Fruit fly (Drosophila melanogaster): ENCODE measurements around the gene CG33922.

The CG33922 gene

DNA sequence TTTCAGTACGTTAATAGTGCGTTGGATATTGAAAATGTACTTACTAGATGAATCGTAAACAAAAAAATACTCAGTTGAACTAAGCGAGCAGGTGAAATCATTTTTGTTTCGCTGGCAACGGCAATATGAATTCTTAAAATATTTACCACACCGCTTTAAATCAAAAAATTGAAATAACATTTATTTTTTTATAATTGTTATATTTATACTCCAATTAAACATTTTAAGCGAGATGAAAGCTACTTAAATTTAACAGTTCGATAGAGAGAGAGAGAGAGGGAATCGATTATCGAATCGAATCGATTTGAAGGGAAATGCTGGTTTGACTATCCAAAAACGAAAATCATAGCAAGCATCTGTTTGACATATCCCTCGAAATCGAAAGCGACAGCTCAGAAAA lies at the start of gene CG33922, which contains the start of gene Cdlc2:
Gene CG33922 (minus strand): TSS at position 101 of the 400 bp plus-strand sequence.
Gene Cdlc2 (plus strand): TSS at position 330 of the 400 bp plus-strand sequence.
- no peak for TF ChIP-seq usp (GFP tag; optimal IDR thresholded peaks at IDR 0.05)
- TF ChIP-seq CG8478 (optimal IDR thresholded peaks at IDR 0.05): no peak
- no peak for TF ChIP-seq psq (optimal IDR thresholded peaks at IDR 0.05)
- TF ChIP-seq EcR (GFP tag; optimal IDR thresholded peaks at IDR 0.05): no peak
- no peak for TF ChIP-seq pan (optimal IDR thresholded peaks at IDR 0.05)

DNA sequence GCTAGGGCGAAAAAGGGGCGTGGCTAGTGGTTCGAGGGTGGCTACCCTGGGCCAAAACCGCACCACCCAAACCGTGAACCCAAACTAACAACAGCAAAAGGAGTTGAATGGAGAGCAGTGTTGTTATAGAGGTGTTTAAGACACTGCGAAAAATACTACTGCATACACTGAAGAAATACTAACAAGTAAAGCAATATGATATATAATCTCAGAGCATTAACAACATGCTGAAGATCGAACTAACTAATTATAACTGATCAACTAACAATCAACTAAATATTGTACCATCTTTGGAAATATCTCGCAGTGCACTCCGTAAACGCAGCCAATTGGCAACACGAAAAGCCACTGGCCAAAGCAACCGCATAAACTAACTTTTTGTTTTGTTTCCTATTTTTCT lies 49.6 kb upstream of the CG33922 start:
- no peak for TF ChIP-seq pan (optimal IDR thresholded peaks at IDR 0.05)
- TF ChIP-seq CG8478 (optimal IDR thresholded peaks at IDR 0.05): no peak
- no peak for TF ChIP-seq EcR (GFP tag; optimal IDR thresholded peaks at IDR 0.05)
- TF ChIP-seq psq (optimal IDR thresholded peaks at IDR 0.05): no peak
- TF ChIP-seq Dll (optimal IDR thresholded peaks at IDR 0.05): no peak
- TF ChIP-seq usp (GFP tag; optimal IDR thresholded peaks at IDR 0.05): no peak

DNA sequence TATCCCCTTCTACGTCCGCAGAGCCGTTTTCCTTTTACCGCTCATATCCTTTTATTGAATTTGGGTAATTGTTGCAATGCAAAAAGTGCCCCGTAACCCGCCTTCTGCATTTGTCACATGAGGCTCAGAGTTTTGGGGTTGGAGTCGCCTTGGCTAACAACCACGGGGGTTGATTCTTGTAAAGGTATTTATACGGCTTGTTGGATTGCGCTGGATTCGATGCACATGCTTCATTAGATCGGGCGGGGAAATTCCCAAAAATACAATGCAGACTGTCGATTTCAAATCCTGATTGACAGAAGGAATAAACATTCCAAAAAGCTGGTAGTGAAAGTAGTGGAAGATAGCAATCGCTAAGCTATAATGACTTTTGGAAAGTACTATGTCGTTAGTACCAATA lies 46.3 kb upstream of the CG33922 start:
- TF ChIP-seq CG8478 (optimal IDR thresholded peaks at IDR 0.05) (no peak), Dll (optimal IDR thresholded peaks at IDR 0.05) (no peak), psq (optimal IDR thresholded peaks at IDR 0.05) (no peak), usp (GFP tag; optimal IDR thresholded peaks at IDR 0.05) (no peak), EcR (GFP tag; optimal IDR thresholded peaks at IDR 0.05) (no peak), pan (optimal IDR thresholded peaks at IDR 0.05) (no peak)

DNA sequence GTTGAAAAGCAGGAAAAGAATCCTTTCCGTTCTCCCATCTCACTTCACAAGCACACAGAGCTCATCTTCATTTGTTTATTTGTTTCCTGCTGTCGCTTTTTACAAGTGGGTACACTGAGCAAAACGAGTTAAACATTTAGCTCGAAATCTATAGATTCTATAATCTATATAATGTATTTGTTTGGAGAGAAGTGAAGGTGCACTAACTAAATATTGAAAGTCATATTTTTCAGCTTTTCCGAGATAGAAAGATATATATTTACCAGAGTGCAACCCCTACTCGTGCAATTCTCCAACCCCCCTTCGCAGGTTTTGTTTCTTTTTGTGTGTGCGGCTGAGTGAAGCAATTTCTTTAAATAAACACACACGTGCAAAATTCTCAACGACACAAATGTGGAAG lies 43.8 kb upstream of the CG33922 start:
- TF ChIP-seq usp (GFP tag; optimal IDR thresholded peaks at IDR 0.05) (no peak), EcR (GFP tag; optimal IDR thresholded peaks at IDR 0.05) (no peak), pan (optimal IDR thresholded peaks at IDR 0.05) (no peak), psq (optimal IDR thresholded peaks at IDR 0.05) (no peak), Dll (optimal IDR thresholded peaks at IDR 0.05) (no peak), CG8478 (optimal IDR thresholded peaks at IDR 0.05) (no peak)

DNA sequence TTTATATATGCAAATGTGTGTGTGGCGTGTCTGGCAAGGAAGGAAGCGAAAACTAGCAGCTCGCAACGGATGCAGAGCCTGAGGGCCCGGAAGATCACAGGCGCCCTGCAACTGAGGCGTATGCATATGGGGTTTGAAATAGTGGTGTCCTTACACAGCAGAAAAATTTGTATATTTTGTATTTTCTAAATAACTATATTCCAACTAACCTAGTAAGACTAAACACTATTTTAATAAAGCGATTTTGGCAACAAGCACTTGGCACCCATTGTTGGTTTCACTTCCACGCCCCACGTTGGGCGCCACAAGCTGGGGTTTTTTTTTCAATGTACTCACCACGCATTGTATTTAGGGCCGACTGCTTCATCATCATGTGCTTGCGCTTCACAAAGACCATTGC lies 42.5 kb upstream of the CG33922 start:
- TF ChIP-seq psq (optimal IDR thresholded peaks at IDR 0.05): no peak
- no peak for TF ChIP-seq CG8478 (optimal IDR thresholded peaks at IDR 0.05)
- no peak for TF ChIP-seq Dll (optimal IDR thresholded peaks at IDR 0.05)
- TF ChIP-seq usp (GFP tag; optimal IDR thresholded peaks at IDR 0.05): no peak
- no peak for TF ChIP-seq EcR (GFP tag; optimal IDR thresholded peaks at IDR 0.05)
- no peak for TF ChIP-seq pan (optimal IDR thresholded peaks at IDR 0.05)

DNA sequence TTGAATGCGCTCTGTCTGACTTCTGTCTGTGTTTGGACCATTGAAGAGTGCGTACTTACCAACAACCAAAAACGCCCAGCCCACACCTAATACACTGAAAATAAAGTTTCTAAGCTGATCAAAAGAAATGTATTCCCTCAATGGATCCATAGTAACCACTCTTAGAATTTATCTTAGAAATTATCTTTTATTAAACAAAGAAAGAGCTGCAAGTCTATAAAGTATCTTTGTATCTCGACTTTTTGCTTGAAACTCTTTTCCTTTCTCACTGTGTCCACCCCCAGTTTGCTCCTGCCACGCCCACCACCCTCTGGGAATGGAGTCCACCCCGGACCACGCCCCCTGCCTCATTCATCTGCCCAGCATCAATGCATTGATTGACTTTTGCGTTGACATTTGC lies 33.7 kb upstream of the CG33922 start:
- no peak for TF ChIP-seq Dll (optimal IDR thresholded peaks at IDR 0.05)
- TF ChIP-seq EcR (GFP tag; optimal IDR thresholded peaks at IDR 0.05): no peak
- TF ChIP-seq CG8478 (optimal IDR thresholded peaks at IDR 0.05): no peak
- no peak for TF ChIP-seq psq (optimal IDR thresholded peaks at IDR 0.05)
- TF ChIP-seq usp (GFP tag; optimal IDR thresholded peaks at IDR 0.05): no peak
- TF ChIP-seq pan (optimal IDR thresholded peaks at IDR 0.05): no peak

DNA sequence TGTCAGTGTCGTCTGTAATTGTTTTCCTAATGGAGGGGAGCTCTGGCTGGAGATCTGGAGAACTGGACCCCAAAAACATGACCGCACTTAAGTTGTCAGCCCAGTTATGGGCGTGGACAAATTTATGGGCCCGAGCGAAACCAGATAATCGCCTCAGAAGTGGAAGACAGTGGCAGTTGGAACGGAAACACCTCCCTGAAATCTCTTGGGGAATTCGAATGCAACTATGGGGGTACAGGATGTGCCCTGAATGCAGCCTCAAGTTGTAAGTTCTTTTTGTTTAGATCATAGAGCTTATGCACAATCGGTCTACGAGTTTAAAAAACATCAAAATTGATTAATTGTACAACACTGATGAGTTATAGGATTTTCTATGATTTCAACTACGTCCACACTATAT lies 23.7 kb upstream of the CG33922 start, which contains the start of gene CG14346:
Gene CG14346 (plus strand): TSS at position 301 of the 400 bp plus-strand sequence.
- TF ChIP-seq Dll (optimal IDR thresholded peaks at IDR 0.05): no peak
- no peak for TF ChIP-seq psq (optimal IDR thresholded peaks at IDR 0.05)

DNA sequence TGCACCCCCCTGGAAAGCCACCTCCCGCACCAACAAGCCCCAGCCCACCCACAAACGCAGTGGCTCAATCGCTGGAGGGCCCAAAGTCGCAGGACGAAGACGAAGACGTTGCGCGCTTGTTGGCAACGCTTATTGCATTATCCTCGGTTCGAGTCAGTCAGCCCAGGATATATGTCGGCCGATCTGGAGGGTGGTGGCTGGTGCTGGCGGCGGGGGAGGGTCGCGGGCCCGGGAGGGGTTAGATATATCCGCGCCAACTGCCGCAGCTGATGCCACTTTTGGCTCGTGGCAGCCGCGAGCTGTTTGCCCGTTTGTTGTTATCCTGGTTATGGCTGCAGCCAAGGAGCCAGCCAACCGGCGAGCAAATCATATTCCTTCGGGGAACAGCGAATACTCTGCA lies 21.1 kb upstream of the CG33922 start:
- TF ChIP-seq Dll (optimal IDR thresholded peaks at IDR 0.05) (no peak), CG8478 (optimal IDR thresholded peaks at IDR 0.05) (no peak), usp (GFP tag; optimal IDR thresholded peaks at IDR 0.05) (no peak), EcR (GFP tag; optimal IDR thresholded peaks at IDR 0.05) (no peak), psq (optimal IDR thresholded peaks at IDR 0.05) (no peak), pan (optimal IDR thresholded peaks at IDR 0.05) (no peak)

DNA sequence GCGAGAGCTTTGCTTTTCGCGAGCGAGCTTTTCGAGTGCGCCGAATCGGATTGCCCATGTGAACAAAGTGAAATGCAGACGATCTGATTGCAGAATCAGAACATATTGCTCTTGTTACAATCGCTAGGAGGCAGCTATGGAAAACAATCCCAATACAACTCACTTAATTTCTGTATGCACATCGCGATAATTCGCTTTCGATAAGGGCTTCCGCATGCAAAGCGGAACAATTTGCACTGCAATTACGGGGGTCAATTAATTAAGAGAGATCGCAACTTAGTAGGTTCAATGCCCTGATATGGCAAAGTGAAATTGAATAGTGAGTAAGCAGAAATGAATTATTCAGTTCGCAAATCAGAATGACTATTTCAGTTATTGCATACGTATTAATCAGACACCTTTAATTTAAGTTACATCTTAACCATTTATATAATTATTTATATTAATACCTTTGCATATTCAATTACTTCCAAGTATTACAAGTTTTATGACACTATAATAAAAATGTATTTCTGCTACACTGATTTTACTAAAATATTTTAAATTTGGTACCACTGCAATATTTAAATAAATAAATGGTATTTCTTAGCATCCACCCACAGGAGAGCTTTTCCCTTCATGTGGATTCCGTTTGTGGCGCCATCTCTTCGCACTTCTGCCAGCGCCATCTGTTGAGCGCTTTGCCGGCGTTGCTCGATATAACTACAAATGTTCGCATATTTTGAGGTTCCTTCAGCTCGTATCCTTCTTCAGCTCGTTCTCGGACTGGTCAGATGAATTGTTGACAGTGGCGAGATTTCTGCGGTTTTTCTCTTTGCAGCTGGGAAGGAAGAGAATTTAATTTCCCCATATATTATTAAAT lies 18.0 kb upstream of the CG33922 start, which contains the start of gene NLaz:
Gene NLaz (minus strand): TSS at position 51 of the 862 bp plus-strand sequence.
- peak in 1 of 2 experiments; percentile 46 for TF ChIP-seq EcR (GFP tag; optimal IDR thresholded peaks at IDR 0.05)
- no peak for TF ChIP-seq psq (optimal IDR thresholded peaks at IDR 0.05)

DNA sequence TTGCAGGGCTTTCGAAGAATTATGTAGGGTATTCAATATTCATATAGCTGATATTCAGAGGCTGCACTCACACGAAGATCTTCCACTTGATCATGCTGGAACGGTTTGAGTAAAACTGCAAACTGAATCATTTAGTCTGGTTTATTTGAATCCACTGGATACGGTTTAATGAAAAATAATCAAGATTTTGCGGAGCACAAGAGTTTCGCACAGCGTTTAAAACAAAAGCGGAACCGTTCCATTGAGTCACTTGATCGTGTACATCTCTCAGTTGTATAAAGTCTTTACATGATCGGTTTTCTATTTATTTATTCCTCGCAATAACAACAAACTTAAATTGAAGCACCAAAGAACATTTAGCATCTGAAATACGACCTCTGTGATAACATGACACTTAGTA lies 15.7 kb upstream of the CG33922 start, which contains the start of gene CG31659:
Gene CG31659 (minus strand): TSS at position 101 of the 400 bp plus-strand sequence.
- no peak for TF ChIP-seq Dll (optimal IDR thresholded peaks at IDR 0.05)
- no peak for TF ChIP-seq CG8478 (optimal IDR thresholded peaks at IDR 0.05)
- no peak for TF ChIP-seq pan (optimal IDR thresholded peaks at IDR 0.05)
- no peak for TF ChIP-seq EcR (GFP tag; optimal IDR thresholded peaks at IDR 0.05)

DNA sequence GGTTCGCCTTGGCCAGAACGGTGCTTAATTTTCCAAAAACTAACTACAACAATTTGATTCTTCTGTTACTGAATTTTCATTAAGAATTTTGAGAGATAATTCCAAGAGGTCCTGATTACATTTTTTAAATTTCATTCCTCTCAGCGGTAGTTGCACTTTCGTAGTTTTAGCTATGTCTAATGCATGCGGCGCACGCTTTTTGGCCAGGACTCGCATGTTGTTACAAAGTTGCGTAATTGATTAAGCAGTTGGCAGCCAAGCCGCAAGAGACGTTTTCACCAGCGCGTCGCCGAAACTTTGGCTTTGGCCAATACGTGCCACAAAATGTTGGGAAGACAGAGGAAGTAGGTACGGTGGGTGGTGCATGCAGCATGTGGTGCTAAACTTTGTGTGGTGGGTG lies 11.9 kb upstream of the CG33922 start, which contains the start of gene CG5565:
Gene CG5565 (minus strand): TSS at position 101 of the 400 bp plus-strand sequence.
- TF ChIP-seq pan (optimal IDR thresholded peaks at IDR 0.05) (no peak), EcR (GFP tag; optimal IDR thresholded peaks at IDR 0.05) (no peak), psq (optimal IDR thresholded peaks at IDR 0.05) (no peak), CG8478 (optimal IDR thresholded peaks at IDR 0.05) (no peak), usp (GFP tag; optimal IDR thresholded peaks at IDR 0.05) (no peak), Dll (optimal IDR thresholded peaks at IDR 0.05) (no peak)

DNA sequence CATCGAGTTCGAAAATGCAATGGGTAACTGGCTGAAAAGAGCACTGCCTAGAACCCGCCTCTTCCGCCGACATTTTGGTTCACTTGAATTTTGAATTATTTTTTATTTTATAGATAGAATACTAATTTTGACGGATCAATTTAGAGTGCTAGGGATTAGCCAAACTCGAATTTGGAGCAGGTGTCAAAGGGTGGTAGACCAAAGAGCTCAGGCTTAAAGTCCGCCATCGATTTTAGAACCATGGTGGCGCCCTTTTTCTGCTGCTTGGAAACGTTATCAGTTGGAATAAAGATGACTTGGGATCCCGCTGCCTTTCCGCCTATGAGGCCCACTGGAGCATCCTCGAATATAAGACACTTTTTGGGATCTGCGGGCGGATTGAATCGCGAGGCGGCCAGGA lies 10.8 kb upstream of the CG33922 start, which contains the start of gene CG31924:
Gene CG31924 (minus strand): TSS at position 101 of the 400 bp plus-strand sequence.
- TF ChIP-seq Dll (optimal IDR thresholded peaks at IDR 0.05) (no peak), psq (optimal IDR thresholded peaks at IDR 0.05) (no peak), EcR (GFP tag; optimal IDR thresholded peaks at IDR 0.05) (no peak), CG8478 (optimal IDR thresholded peaks at IDR 0.05) (no peak), pan (optimal IDR thresholded peaks at IDR 0.05) (no peak), usp (GFP tag; optimal IDR thresholded peaks at IDR 0.05) (no peak)

Measured in whole organism.